Fruit fly (Drosophila melanogaster) whole organism, pupa: ENCODE data around the gene gry.

ENCODE experiments used
- CG10348 ChIP-seq: fragments of 200-800 bp; sonication (Bioruptor generic); IDR thresholded peaks from 2 replicates; pipeline ENCODE4 v1.3.6; 2022; ENCODE audit warnings: missing biosample characterization, missing genetic modification characterization
- CG12605 ChIP-seq: fragments of 200-800 bp; sonication (Bioruptor generic); IDR thresholded peaks from 2 replicates; pipeline ENCODE4 v1.3.6; 2022; ENCODE audit warnings: missing biosample characterization, missing genetic modification characterization
- CG13204 ChIP-seq: fragments of 200-800 bp; sonication (Bioruptor generic); optimal IDR thresholded peaks from 2 replicates; lab custom pipeline; 2018; ENCODE audit warnings: missing biosample characterization, mild to moderate bottlenecking, missing genetic modification characterization, moderate library complexity
- CG14655 ChIP-seq: fragments of 200-800 bp; sonication (Bioruptor generic); optimal IDR thresholded peaks from 3 replicates; lab custom pipeline; 2017; ENCODE audit warnings: mild to moderate bottlenecking, missing biosample characterization, missing genetic modification reagents, missing genetic modification characterization
- CG15710 ChIP-seq: fragments of 200-800 bp; sonication (Bioruptor generic); optimal IDR thresholded peaks from 2 replicates; lab custom pipeline; 2018; ENCODE audit warnings: missing biosample characterization, mild to moderate bottlenecking, missing genetic modification characterization, moderate library complexity
- CG17806 ChIP-seq: fragments of 200-800 bp; sonication (Bioruptor generic); optimal IDR thresholded peaks from 2 replicates; lab custom pipeline; 2018; ENCODE audit warnings: missing biosample characterization, mild to moderate bottlenecking, missing genetic modification characterization, moderate library complexity
- CG32121 ChIP-seq: fragments of 200-800 bp; sonication (Bioruptor generic); IDR thresholded peaks from 2 replicates; pipeline ENCODE4 v1.3.6; 2022; ENCODE audit warnings: missing biosample characterization, missing genetic modification characterization
- CG34367 ChIP-seq: fragments of 200-800 bp; sonication (Bioruptor generic); optimal IDR thresholded peaks from 2 replicates; lab custom pipeline; 2018; ENCODE audit warnings: missing biosample characterization, mild to moderate bottlenecking, missing genetic modification characterization
- CG4496 ChIP-seq: fragments of 200-800 bp; sonication (Bioruptor generic); IDR thresholded peaks from 3 replicates; pipeline ENCODE4 v1.3.6; 2022; ENCODE audit warnings: missing biosample characterization, missing genetic modification characterization
- CG8159 ChIP-seq: fragments of 200-800 bp; sonication (Bioruptor generic); optimal IDR thresholded peaks from 3 replicates; lab custom pipeline; 2018; ENCODE audit warnings: missing biosample characterization, mild to moderate bottlenecking, missing genetic modification characterization, moderate library complexity
- CG8301 ChIP-seq: fragments of 200-800 bp; sonication (Bioruptor generic); optimal IDR thresholded peaks from 2 replicates; lab custom pipeline; 2018; ENCODE audit warnings: missing biosample characterization, mild to moderate bottlenecking, missing genetic modification characterization
- CG9948 ChIP-seq: fragments of 200-800 bp; sonication (Bioruptor generic); optimal IDR thresholded peaks from 2 replicates; lab custom pipeline; 2018; ENCODE audit warnings: missing biosample characterization, mild to moderate bottlenecking, missing genetic modification characterization, moderate library complexity
- D1 ChIP-seq: fragments of 200-800 bp; sonication (Bioruptor generic); optimal IDR thresholded peaks from 2 replicates; lab custom pipeline; 2018; ENCODE audit warnings: missing biosample characterization, mild to moderate bottlenecking, missing genetic modification characterization, moderate library complexity
- EcR ChIP-seq: fragments of 200-800 bp; sonication (Bioruptor generic); optimal IDR thresholded peaks from 3 replicates; lab custom pipeline; 2019; ENCODE audit warnings: missing biosample characterization, missing genetic modification characterization, mild to moderate bottlenecking, moderate library complexity, missing genetic modification reagents
- Ets98B ChIP-seq: fragments of 200-800 bp; sonication (Bioruptor generic); IDR thresholded peaks from 2 replicates; pipeline ENCODE4 v1.3.6; 2022; ENCODE audit warnings: missing biosample characterization, missing genetic modification characterization
- Pif1A ChIP-seq: fragments of 200-800 bp; sonication (Bioruptor generic); optimal IDR thresholded peaks from 3 replicates; lab custom pipeline; 2016; ENCODE audit warnings: missing biosample characterization, missing genetic modification characterization
- Pif1B ChIP-seq: fragments of 200-800 bp; sonication (Bioruptor generic); optimal IDR thresholded peaks from 3 replicates; lab custom pipeline; 2016; ENCODE audit warnings: missing biosample characterization, missing genetic modification characterization
- Snoo ChIP-seq: fragments of 200-800 bp; sonication (Bioruptor generic); optimal IDR thresholded peaks from 3 replicates; lab custom pipeline; 2017; ENCODE audit warnings: missing biosample characterization, mild to moderate bottlenecking, missing genetic modification characterization, inconsistent platforms
- fd96Ca ChIP-seq: fragments of 200-800 bp; sonication (Bioruptor generic); IDR thresholded peaks from 3 replicates; pipeline ENCODE4 v1.3.6; 2022; ENCODE audit warnings: missing biosample characterization, missing genetic modification characterization
- gl ChIP-seq: fragments of 200-800 bp; sonication (Bioruptor generic); optimal IDR thresholded peaks from 2 replicates; lab custom pipeline; 2018; ENCODE audit warnings: missing biosample characterization, mild to moderate bottlenecking, missing genetic modification characterization
- rn ChIP-seq: fragments of 200-800 bp; sonication (Bioruptor generic); IDR thresholded peaks from 2 replicates; pipeline ENCODE4 v1.3.6; 2022; ENCODE audit warnings: missing biosample characterization, missing genetic modification characterization

gry gene

DNA sequence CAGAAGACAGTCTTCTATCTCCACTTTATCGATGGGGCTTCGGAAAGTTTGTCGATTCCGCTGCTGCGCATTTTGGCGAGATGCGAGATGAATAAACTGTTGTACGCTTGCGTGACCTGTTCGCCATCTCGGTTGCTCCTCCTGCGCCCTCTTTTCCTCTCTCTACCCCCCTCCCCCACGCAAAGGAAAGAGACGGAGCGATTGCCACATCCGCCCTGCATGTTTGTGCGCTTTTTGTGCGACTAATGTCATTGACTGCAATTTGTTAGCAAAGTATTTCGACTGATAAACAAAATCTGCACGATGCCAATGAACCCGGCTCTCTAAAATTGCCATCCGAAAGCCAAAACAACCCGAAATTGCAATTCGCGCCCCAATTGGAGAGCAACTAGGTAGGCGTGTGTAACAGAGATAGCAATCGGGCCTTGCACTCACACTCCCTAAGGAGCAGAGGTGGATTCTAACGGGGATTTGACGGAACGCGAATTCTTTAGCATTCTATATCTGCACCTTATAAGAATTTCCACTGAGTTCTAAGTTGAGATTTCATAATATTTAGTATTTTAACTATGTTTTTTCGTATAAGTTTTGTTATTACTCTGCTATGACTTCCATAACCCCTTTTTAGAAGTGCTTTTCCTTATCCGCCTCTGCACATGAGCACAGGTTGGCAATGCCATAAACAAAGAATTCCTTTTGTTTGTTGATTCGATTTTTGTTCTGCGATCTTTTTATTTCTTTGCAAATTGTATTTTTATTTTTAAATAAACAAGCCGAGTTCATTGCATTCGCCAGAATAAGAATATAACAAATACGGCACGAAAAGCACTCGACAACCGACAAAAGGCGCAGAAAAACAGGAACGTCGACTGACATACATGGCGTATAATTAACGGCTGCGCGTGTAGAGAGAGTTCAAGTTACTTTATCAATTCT is 48.5 kb downstream of the gry start, which contains the start of gene CG43389:
Gene CG43389 (plus strand): TSS at position 886 of the 936 bp plus-strand sequence.
- TF ChIP-seq Snoo (tag; lab: Kevin White, UChicago) (peak; percentile 97), Ets98B (peak; percentile 81), CG8301 (peak; percentile 56), D1 (peak; percentile 43), CG9948 (tag; lab: Kevin White, UChicago) (peak; percentile 85), Pif1B (GFP tag; lab: Kevin White, UChicago) (peak; percentile 76), EcR (GFP tag; lab: Kevin White, UChicago) (peak; percentile 86), fd96Ca (GFP tag; lab: Robert Waterston, UW) (peak; percentile 83; the same call in 2 of the 3 replicates), CG15710 (peak; percentile 96), CG10348 (GFP tag; lab: Robert Waterston, UW) (peak; percentile 64), CG4496 (GFP tag; lab: Robert Waterston, UW) (peak; percentile 77), CG8159 (peak; percentile 92), rn (GFP tag; lab: Robert Waterston, UW) (peak; percentile 53), CG17806 (peak; percentile 88), Pif1A (GFP tag; lab: Kevin White, UChicago) (peak; percentile 82), CG14655 (GFP tag; lab: Kevin White, UChicago) (peak; percentile 76), CG12605 (GFP tag; lab: Robert Waterston, UW) (peak; percentile 27; the same call in 1 of the 2 replicates), gl (tag; lab: Kevin White, UChicago) (peak; percentile 90), CG32121 (peak; percentile 74; the same call in 1 of the 2 replicates), CG34367 (tag; lab: Kevin White, UChicago) (peak; percentile 92), CG13204 (GFP tag; lab: Kevin White, UChicago) (peak; percentile 82)
- TF ChIP-seq, all 21 proteins: peak for 21

DNA sequence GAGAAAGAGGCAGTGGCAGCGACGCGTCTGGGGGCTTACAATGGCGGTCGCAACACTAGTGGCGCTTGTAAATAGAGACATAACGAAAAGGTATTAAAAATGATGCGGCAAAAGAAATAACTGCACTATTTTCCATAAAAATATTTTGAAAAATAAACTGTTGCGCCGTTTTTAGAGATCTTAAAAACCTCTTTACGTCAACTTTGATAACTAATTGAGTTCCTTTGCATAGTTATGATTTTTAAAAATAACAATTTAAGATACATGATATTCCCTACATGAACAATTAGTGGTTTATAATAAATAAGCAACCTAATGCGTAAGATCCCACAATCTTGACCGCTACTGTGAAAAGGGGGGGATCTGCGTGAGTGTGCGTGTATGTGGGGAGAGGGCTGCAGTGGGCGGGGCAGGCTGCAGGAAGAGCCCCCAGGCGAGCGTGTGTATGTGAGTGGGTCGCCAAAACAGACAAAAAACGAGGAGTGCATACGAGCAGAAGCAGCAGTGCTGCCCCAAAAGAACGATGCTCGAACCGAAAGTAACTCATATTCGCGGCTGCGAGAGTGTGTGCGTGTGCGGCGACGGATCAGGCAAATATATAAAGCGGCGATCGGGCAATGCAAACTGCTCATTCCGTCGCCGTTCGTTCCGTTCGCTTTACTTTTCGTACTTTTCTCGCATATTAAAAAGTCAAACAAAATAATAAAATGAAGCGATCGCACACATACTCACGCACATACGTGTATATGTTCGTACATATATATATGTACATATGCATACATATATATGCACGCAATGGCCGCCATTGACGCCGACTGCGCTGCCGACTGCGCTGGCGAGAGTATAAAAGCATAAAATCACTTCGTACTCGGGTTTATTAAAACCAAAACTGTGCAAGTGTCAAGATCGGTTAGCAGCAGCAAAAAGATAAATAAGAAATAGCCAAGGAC is 50.1 kb downstream of the gry start:
- TF ChIP-seq CG14655 (GFP tag; lab: Kevin White, UChicago) (peak; percentile 93), fd96Ca (GFP tag; lab: Robert Waterston, UW) (peak; percentile 82; the same call in 2 of the 3 replicates), Snoo (tag; lab: Kevin White, UChicago) (peak; percentile 47), EcR (GFP tag; lab: Kevin White, UChicago) (peak; percentile 90), CG12605 (GFP tag; lab: Robert Waterston, UW) (peak; percentile 72), CG8301 (peak; percentile 91), CG9948 (tag; lab: Kevin White, UChicago) (peak; percentile 98), D1 (peak; percentile 97), rn (GFP tag; lab: Robert Waterston, UW) (peak; percentile 66; the same call in 1 of the 2 replicates), CG17806 (peak; percentile 95), Pif1A (GFP tag; lab: Kevin White, UChicago) (peak; percentile 96), Pif1B (GFP tag; lab: Kevin White, UChicago) (peak; percentile 94), CG13204 (GFP tag; lab: Kevin White, UChicago) (peak; percentile 94), Ets98B (peak; percentile 69), CG10348 (GFP tag; lab: Robert Waterston, UW) (no peak; the same call in 1 of the 2 replicates), CG4496 (GFP tag; lab: Robert Waterston, UW) (peak; percentile 67), CG8159 (peak; percentile 99), CG15710 (peak; percentile 98), CG32121 (peak; percentile 83), gl (tag; lab: Kevin White, UChicago) (peak; percentile 84), CG34367 (tag; lab: Kevin White, UChicago) (peak; percentile 96)
- TF ChIP-seq, all 21 proteins: peak for 20

DNA sequence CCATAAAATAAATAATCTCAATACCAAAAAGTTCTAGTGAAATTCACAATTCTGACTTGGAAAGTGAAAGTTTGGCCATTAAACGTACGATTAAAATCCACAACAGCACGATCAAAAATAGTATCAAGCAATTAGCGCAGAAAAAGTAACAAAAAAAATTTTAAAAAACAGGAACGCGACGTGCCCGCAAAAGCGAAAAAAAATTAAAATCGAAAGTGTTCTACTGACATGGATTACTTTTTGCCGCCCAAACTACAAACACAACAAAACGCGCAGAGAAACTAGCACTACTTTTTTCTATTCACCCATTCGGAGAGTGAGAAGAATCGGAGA is 50.7 kb downstream of the gry start:
- no peak for TF ChIP-seq CG9948 (tag; lab: Kevin White, UChicago)
- TF ChIP-seq, all 21 proteins: peak for 0

DNA sequence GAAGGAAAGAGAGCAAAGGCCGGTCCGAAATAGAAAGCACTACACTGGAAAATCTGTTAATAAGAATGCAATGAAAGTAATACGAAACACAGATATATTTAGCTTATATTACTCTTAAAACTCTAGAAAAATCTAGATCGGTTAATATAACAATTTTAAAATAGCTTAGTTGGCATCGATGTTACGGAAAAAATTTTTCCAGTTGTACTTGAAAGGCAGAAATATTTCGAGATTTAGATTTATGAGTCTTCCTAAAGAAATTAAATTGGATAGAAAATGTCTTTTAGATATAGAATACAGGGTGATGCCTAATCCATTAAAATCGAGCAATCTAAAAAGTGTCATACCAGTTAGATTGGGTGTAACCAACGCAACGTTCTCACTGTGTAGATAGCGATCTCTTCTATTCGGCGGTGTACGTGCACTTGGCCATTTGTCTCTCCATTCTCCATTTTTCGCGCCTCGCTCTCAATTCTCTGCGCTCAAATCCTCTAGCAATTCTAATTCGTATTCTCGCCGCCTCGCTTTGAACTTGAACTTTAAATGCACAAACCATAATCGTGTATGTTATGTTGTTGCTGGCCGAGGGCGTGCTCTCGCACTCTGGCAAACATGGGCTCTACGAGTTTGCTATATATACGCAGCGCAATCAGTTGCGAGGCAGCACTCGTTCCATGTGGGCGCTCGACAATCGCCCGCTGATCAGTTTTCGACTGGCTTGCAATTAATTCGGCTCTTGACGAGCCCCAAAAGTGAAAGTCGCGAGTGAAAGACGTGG is 51.3 kb downstream of the gry start:
- TF ChIP-seq Pif1A (GFP tag; lab: Kevin White, UChicago) = peak; percentile 81
- peak; percentile 78 for TF ChIP-seq fd96Ca (GFP tag; lab: Robert Waterston, UW)
- peak; percentile 96 for TF ChIP-seq CG8301
- TF ChIP-seq Snoo (tag; lab: Kevin White, UChicago) = no peak
- no peak for TF ChIP-seq gl (tag; lab: Kevin White, UChicago)
- TF ChIP-seq CG32121 = peak; percentile 80
- peak; percentile 76 for TF ChIP-seq Ets98B
- peak; percentile 52 for TF ChIP-seq D1
- peak; percentile 72 for TF ChIP-seq Pif1B (GFP tag; lab: Kevin White, UChicago)
- peak; percentile 98 for TF ChIP-seq CG14655 (GFP tag; lab: Kevin White, UChicago)
- peak; percentile 71 for TF ChIP-seq CG17806
- TF ChIP-seq CG15710 = peak; percentile 64
- peak; percentile 73 for TF ChIP-seq CG10348 (GFP tag; lab: Robert Waterston, UW)
- TF ChIP-seq CG8159 = peak; percentile 63
- 0 out of 2 replicates have a peak, but pooled peaks have one; percentile 8 for TF ChIP-seq CG12605 (GFP tag; lab: Robert Waterston, UW)
- peak; percentile 85 for TF ChIP-seq CG4496 (GFP tag; lab: Robert Waterston, UW)
- TF ChIP-seq EcR (GFP tag; lab: Kevin White, UChicago) = no peak
- peak; percentile 12; the same call in 1 of the 2 replicates for TF ChIP-seq rn (GFP tag; lab: Robert Waterston, UW)
- peak; percentile 72 for TF ChIP-seq CG34367 (tag; lab: Kevin White, UChicago)
- TF ChIP-seq CG13204 (GFP tag; lab: Kevin White, UChicago) = peak; percentile 34
- peak; percentile 85 for TF ChIP-seq CG9948 (tag; lab: Kevin White, UChicago)
